Worm (Caenorhabditis elegans) whole organism, late embryonic: ENCODE data around the gene gadr-2.

Experiments
- C08G9.2 ChIP-seq: sonication (generic microtip); optimal IDR thresholded peaks from 2 replicates; lab custom pipeline; 2016; ENCODE audit warnings: mild to moderate bottlenecking, missing genetic modification characterization, moderate library complexity, missing compliant biosample characterization
- C38D4.7 ChIP-seq: fragments of 200-800 bp; sonication (Bioruptor generic); optimal IDR thresholded peaks from 2 replicates; lab custom pipeline; 2018; ENCODE audit warnings: mild to moderate bottlenecking, missing genetic modification characterization, moderate library complexity, missing compliant biosample characterization
- F13H6.1 ChIP-seq: sonication (generic microtip); optimal IDR thresholded peaks from 2 replicates; lab custom pipeline; 2016; ENCODE audit warnings: missing genetic modification characterization, missing compliant biosample characterization
- K09A11.1 ChIP-seq: sonication (generic microtip); optimal IDR thresholded peaks from 2 replicates; lab custom pipeline; 2017; ENCODE audit warnings: antibody characterized with exemption, mild to moderate bottlenecking, missing genetic modification characterization, missing compliant biosample characterization; ENCODE audit not compliant: insufficient read depth
- ama-1 ChIP-seq: fragments of 150-350 bp; optimal IDR thresholded peaks from 2 replicates; lab custom pipeline; 2014
- ceh-14 ChIP-seq: sonication (generic microtip); optimal IDR thresholded peaks from 2 replicates; lab custom pipeline; 2016; ENCODE audit warnings: missing genotype, missing genetic modification characterization, missing compliant biosample characterization
- ceh-18 ChIP-seq: sonication (generic microtip); optimal IDR thresholded peaks from 2 replicates; lab custom pipeline; 2016; ENCODE audit warnings: missing genetic modification characterization, missing compliant biosample characterization
- ceh-2 ChIP-seq: sonication (generic microtip); optimal IDR thresholded peaks from 2 replicates; lab custom pipeline; 2016; ENCODE audit warnings: missing genotype, missing genetic modification characterization, missing compliant biosample characterization
- ceh-31 ChIP-seq: sonication (generic microtip); optimal IDR thresholded peaks from 2 replicates; lab custom pipeline; 2016; ENCODE audit warnings: missing genetic modification characterization, missing compliant biosample characterization
- ceh-34 ChIP-seq: sonication (generic microtip); optimal IDR thresholded peaks from 2 replicates; lab custom pipeline; 2016; ENCODE audit warnings: mild to moderate bottlenecking, missing genetic modification characterization, missing compliant biosample characterization
- ceh-48 ChIP-seq: sonication (generic microtip); optimal IDR thresholded peaks from 2 replicates; lab custom pipeline; 2016; ENCODE audit warnings: missing genetic modification characterization, inconsistent platforms, missing compliant biosample characterization
- ceh-6 ChIP-seq: fragments of 200-800 bp; sonication (Bioruptor generic); optimal IDR thresholded peaks from 2 replicates; lab custom pipeline; 2018; ENCODE audit warnings: mild to moderate bottlenecking, missing genetic modification characterization, missing compliant biosample characterization
- ceh-9 ChIP-seq: sonication (generic microtip); optimal IDR thresholded peaks from 2 replicates; lab custom pipeline; 2016; ENCODE audit warnings: mild to moderate bottlenecking, missing genetic modification characterization, inconsistent platforms, missing compliant biosample characterization
- che-1 ChIP-seq: sonication (generic microtip); optimal IDR thresholded peaks from 2 replicates; lab custom pipeline; 2016; ENCODE audit warnings: mild to moderate bottlenecking, missing genetic modification characterization, missing compliant biosample characterization
- dmd-4 ChIP-seq: sonication (generic microtip); optimal IDR thresholded peaks from 2 replicates; lab custom pipeline; 2016; ENCODE audit warnings: borderline replicate concordance, missing genetic modification characterization, missing compliant biosample characterization
- elt-2 ChIP-seq: sonication (generic microtip); optimal IDR thresholded peaks from 2 replicates; lab custom pipeline; 2016; ENCODE audit warnings: missing genetic modification reagents, missing genetic modification characterization, missing compliant biosample characterization
- elt-4 ChIP-seq: sonication (generic microtip); optimal IDR thresholded peaks from 2 replicates; lab custom pipeline; 2016; ENCODE audit warnings: missing genetic modification characterization, missing compliant biosample characterization
- eyg-1 ChIP-seq: sonication (generic microtip); optimal IDR thresholded peaks from 2 replicates; lab custom pipeline; 2016; ENCODE audit warnings: missing genotype, missing genetic modification characterization, missing compliant biosample characterization
- fax-1 ChIP-seq: sonication (generic microtip); optimal IDR thresholded peaks from 2 replicates; lab custom pipeline; 2016; ENCODE audit warnings: missing genotype, missing genetic modification characterization, missing compliant biosample characterization
- gmeb-2 ChIP-seq: sonication (generic microtip); optimal IDR thresholded peaks from 2 replicates; lab custom pipeline; 2016; ENCODE audit warnings: missing genetic modification characterization, inconsistent platforms, missing compliant biosample characterization
- hlh-30 ChIP-seq: sonication (generic microtip); optimal IDR thresholded peaks from 2 replicates; lab custom pipeline; 2017; ENCODE audit warnings: antibody characterized with exemption, missing genetic modification characterization, missing compliant biosample characterization; ENCODE audit not compliant: insufficient read depth
- hlh-6 ChIP-seq: sonication (generic microtip); optimal IDR thresholded peaks from 2 replicates; lab custom pipeline; 2016; ENCODE audit warnings: missing genotype, missing genetic modification characterization, missing compliant biosample characterization
- lin-11 ChIP-seq: fragments of 200-800 bp; sonication (Bioruptor generic); optimal IDR thresholded peaks from 2 replicates; lab custom pipeline; 2018; ENCODE audit warnings: mild to moderate bottlenecking, missing genetic modification characterization, missing compliant biosample characterization
- madf-2 ChIP-seq: sonication (generic microtip); optimal IDR thresholded peaks from 2 replicates; lab custom pipeline; 2017; ENCODE audit warnings: missing genetic modification characterization, missing compliant biosample characterization
- nfya-1 ChIP-seq: sonication (generic microtip); optimal IDR thresholded peaks from 2 replicates; lab custom pipeline; 2017; ENCODE audit warnings: missing genetic modification characterization, mild to moderate bottlenecking, missing compliant biosample characterization, antibody characterized with exemption, moderate library complexity
- nhr-11 ChIP-seq: fragments of 150-350 bp; optimal IDR thresholded peaks from 2 replicates; lab custom pipeline; 2014; ENCODE audit warnings: missing biosample characterization, missing genetic modification characterization
- nhr-232 ChIP-seq: sonication (generic microtip); optimal IDR thresholded peaks from 2 replicates; lab custom pipeline; 2016; ENCODE audit warnings: missing genetic modification characterization, missing compliant biosample characterization
- npax-4 ChIP-seq: sonication (generic microtip); optimal IDR thresholded peaks from 2 replicates; lab custom pipeline; 2016; ENCODE audit warnings: missing genetic modification characterization, missing compliant biosample characterization
- pag-3 ChIP-seq: sonication (generic microtip); optimal IDR thresholded peaks from 2 replicates; lab custom pipeline; 2016; ENCODE audit warnings: missing compliant biosample characterization, missing genetic modification characterization, borderline replicate concordance
- pat-9 ChIP-seq: fragments of 200-800 bp; sonication (Bioruptor generic); optimal IDR thresholded peaks from 2 replicates; lab custom pipeline; 2018; ENCODE audit warnings: mild to moderate bottlenecking, missing genetic modification characterization, moderate library complexity, missing compliant biosample characterization
- pax-1 ChIP-seq: fragments of 150-350 bp; optimal IDR thresholded peaks from 2 replicates; lab custom pipeline; 2014; ENCODE audit warnings: missing biosample characterization, missing genetic modification characterization
- pha-2 ChIP-seq: sonication (generic microtip); optimal IDR thresholded peaks from 2 replicates; lab custom pipeline; 2017; ENCODE audit warnings: mild to moderate bottlenecking, missing genetic modification characterization, missing compliant biosample characterization
- pros-1 ChIP-seq: fragments of 150-350 bp; optimal IDR thresholded peaks from 2 replicates; lab custom pipeline; 2014; ENCODE audit warnings: missing biosample characterization, missing genetic modification reagents, missing genetic modification characterization
- rnt-1 ChIP-seq: sonication (generic microtip); optimal IDR thresholded peaks from 2 replicates; lab custom pipeline; 2016; ENCODE audit warnings: missing genetic modification characterization, missing compliant biosample characterization
- sdc-2 ChIP-seq: sonication (generic microtip); optimal IDR thresholded peaks from 2 replicates; lab custom pipeline; 2016; ENCODE audit warnings: missing genotype, missing genetic modification characterization, missing compliant biosample characterization
- syd-9 ChIP-seq: sonication (generic microtip); optimal IDR thresholded peaks from 2 replicates; lab custom pipeline; 2016; ENCODE audit warnings: mild to moderate bottlenecking, missing genetic modification characterization, moderate library complexity, missing compliant biosample characterization
- tbx-7 ChIP-seq: sonication (generic microtip); optimal IDR thresholded peaks from 2 replicates; lab custom pipeline; 2016; ENCODE audit warnings: missing genotype, missing genetic modification characterization, missing compliant biosample characterization
- unc-55 ChIP-seq: sonication (generic microtip); optimal IDR thresholded peaks from 2 replicates; lab custom pipeline; 2017; ENCODE audit warnings: missing biosample characterization, missing genetic modification reagents, missing genetic modification characterization
- zip-5 ChIP-seq: sonication (generic microtip); optimal IDR thresholded peaks from 2 replicates; lab custom pipeline; 2016; ENCODE audit warnings: missing genetic modification characterization, missing compliant biosample characterization

Gene gadr-2

DNA sequence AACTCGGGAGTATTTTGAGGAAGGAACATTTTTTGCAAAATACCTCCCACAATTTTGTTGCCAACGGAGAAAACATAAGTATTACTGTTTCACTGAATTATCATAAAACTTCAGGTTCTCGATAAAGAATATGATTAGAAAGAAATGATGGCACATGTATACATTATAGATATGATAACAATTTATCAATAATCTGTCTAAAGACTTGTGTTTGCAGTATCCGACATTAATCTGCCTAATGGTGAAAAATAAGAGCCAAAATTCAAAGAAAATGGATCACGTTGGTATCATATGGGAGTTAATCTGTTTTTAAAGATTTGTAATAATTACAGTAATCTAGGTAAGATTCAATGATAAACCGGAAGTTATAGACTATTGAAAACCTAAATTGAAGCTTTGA lies 35.7 kb upstream of the gadr-2 start:
- peak; percentile 52 for TF ChIP-seq elt-2 (tag; lab: Kevin White, UChicago)
- no peak for TF ChIP-seq tbx-7 (tag; lab: Kevin White, UChicago)

DNA sequence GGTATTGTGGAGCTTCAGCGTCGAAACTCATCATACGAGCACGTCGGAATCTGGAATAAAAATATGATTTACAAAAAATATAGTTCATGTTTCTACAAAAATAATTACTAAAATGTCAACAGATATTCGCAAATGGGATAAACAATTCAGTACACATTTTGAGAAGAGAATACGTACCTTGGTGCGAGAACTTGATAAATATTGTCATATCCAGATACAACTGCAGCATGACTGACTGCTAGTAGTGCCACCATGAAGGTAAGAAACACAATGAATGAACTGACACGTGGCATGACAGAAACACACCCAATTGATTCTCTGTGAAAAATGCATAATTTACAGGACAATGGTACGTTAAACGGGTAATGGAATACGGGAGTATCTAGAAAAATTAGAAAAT lies 33.7 kb upstream of the gadr-2 start, which contains the start of gene nlp-35:
nlp-35 (minus strand) TSS at position 319 of the 400 bp plus-strand sequence.
- TF ChIP-seq fax-1 (tag; lab: Kevin White, UChicago) (no peak), pros-1 (tag; lab: Kevin White, UChicago) (no peak), che-1 (no peak), ceh-18 (tag; lab: Kevin White, UChicago) (no peak), elt-4 (tag; lab: Kevin White, UChicago) (no peak), pag-3 (tag; lab: Kevin White, UChicago) (no peak), madf-2 (tag; lab: Kevin White, UChicago) (no peak), npax-4 (tag; lab: Kevin White, UChicago) (no peak), tbx-7 (tag; lab: Kevin White, UChicago) (no peak), hlh-30 (tag; lab: Kevin White, UChicago) (no peak)

ce11 chrIV:9516831-9517230 lies 31.9 kb upstream of the gadr-2 start, which contains the start of gene C33A12.19:
Gene C33A12.19 (plus strand): TSS chrIV:9516999.
- TF ChIP-seq eyg-1 (tag; lab: Kevin White, UChicago): no peak
- TF ChIP-seq pax-1 (tag; lab: Kevin White, UChicago): no peak
- TF ChIP-seq madf-2 (tag; lab: Kevin White, UChicago): no peak
- TF ChIP-seq nhr-11 (tag; lab: Kevin White, UChicago): no peak
- no peak for TF ChIP-seq rnt-1 (tag; lab: Kevin White, UChicago)
- TF ChIP-seq syd-9 (tag; lab: Kevin White, UChicago): no peak
- TF ChIP-seq ceh-9 (tag; lab: Kevin White, UChicago): no peak
- no peak for TF ChIP-seq ceh-6 (GFP tag; lab: Kevin White, UChicago)
- TF ChIP-seq che-1: no peak
- TF ChIP-seq K09A11.1 (tag; lab: Kevin White, UChicago): no peak
- TF ChIP-seq pat-9 (tag; lab: Kevin White, UChicago): no peak
- no peak for TF ChIP-seq sdc-2 (tag; lab: Kevin White, UChicago)
- TF ChIP-seq ama-1 (lab: Kevin White, UChicago): no peak
- no peak for TF ChIP-seq C08G9.2 (tag; lab: Kevin White, UChicago)
- no peak for TF ChIP-seq ceh-34 (tag; lab: Kevin White, UChicago)
- TF ChIP-seq, all 69 proteins: peak for 0

DNA sequence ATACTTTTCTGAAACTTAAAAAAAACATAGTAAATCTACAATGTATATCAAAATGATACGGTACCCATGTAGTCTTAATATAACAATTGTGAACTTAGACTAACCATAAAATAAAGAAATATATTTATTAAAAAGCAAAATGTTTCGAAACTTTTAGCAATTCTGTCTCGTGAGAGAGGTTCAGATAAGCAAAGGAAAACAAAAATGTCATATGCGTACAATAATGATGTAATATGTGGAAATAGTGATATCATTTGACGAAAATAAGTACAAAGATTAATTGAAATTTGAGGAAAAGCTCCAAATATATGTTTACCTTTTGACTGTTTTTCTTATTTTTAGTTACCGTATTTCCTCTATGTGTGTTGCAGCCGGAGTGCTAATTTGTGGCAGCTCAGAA lies 29.2 kb upstream of the gadr-2 start:
- TF ChIP-seq F13H6.1 (tag; lab: Kevin White, UChicago): no peak
- TF ChIP-seq unc-55 (GFP tag; lab: Kevin White, UChicago): no peak
- TF ChIP-seq nhr-232 (tag; lab: Kevin White, UChicago): no peak
- no peak for TF ChIP-seq ceh-9 (tag; lab: Kevin White, UChicago)
- no peak for TF ChIP-seq ceh-48 (tag; lab: Kevin White, UChicago)
- TF ChIP-seq hlh-6 (tag; lab: Kevin White, UChicago): no peak
- no peak for TF ChIP-seq gmeb-2
- no peak for TF ChIP-seq dmd-4 (tag; lab: Kevin White, UChicago)
- TF ChIP-seq lin-11: no peak
- TF ChIP-seq pha-2 (tag; lab: Kevin White, UChicago): no peak
- TF ChIP-seq zip-5 (tag; lab: Kevin White, UChicago): no peak
- no peak for TF ChIP-seq pros-1 (tag; lab: Kevin White, UChicago)
- no peak for TF ChIP-seq ceh-2 (tag; lab: Kevin White, UChicago)
- no peak for TF ChIP-seq ceh-31 (tag; lab: Kevin White, UChicago)
- no peak for TF ChIP-seq madf-2 (tag; lab: Kevin White, UChicago)
- TF ChIP-seq C38D4.7 (GFP tag; lab: Kevin White, UChicago): no peak
- TF ChIP-seq sdc-2 (tag; lab: Kevin White, UChicago): no peak
- no peak for TF ChIP-seq ceh-14
- no peak for TF ChIP-seq nfya-1 (tag; lab: Kevin White, UChicago)
